Fruit fly (Drosophila melanogaster): ENCODE results near the gene CG15646.

CG15646 gene

DNA sequence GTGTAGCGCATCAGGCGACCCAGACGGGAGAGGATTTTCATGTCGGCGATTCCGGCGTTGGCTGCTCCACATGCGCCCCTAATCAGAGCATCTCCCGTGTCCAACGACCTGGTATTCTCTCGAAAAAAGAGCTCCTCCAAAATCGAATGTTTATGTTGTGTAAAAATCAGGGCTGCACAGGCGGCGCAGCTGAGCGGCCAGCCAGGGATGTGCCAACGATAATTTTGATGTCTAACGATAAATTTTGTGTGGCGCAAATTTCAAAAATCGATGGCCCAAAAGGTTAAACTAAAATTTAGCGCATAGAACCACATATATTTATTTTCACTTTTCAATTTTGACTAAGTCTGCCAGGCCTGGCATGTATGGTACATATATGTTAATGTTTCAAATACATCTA is 30.2 kb upstream of the CG15646 start, which contains the start of gene CG9240:
Gene CG9240 (minus strand): TSS at position 213 of the 400 bp plus-strand sequence.
- TF ChIP-seq rgr (GFP tag; optimal IDR thresholded peaks at IDR 0.05): peak; percentile 48
- TF ChIP-seq N (GFP tag; optimal IDR thresholded peaks at IDR 0.05): no peak

DNA sequence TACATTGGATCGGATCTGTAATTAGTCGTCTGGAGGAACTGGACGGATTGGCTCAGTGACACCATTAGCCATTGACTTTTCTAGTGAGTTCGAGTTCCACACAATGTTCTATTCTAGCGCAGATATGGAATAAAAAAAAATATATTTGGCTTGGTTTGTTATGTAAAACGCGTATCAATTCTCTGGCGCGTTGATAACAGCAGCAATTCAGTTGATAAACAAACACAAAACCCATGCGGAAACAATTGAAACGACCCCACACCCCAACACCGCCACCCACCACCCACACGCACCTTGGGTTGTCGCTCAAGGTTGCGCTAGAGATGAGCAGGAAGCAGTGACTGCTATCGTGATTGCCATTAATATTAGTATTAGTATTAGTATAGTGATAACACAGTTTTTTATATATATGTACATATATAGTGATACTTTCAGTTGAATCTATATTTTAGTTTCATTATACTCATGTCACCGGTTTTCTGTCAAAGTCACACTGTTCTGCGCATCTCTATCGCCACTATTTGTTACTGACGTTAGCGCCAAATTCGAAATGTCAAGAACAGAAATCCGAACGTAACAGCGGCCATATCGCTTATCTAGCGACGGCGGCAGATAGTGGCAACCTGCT is 26.9 kb upstream of the CG15646 start:
- TF ChIP-seq pan (optimal IDR thresholded peaks at IDR 0.05) (no peak), rgr (GFP tag; optimal IDR thresholded peaks at IDR 0.05) (peak; percentile 92), sage (GFP tag; optimal IDR thresholded peaks at IDR 0.05) (peak; percentile 74), Myc (optimal IDR thresholded peaks at IDR 0.05) (peak; percentile 59), brk (GFP tag; optimal IDR thresholded peaks at IDR 0.05) (no peak), br (GFP tag; optimal IDR thresholded peaks at IDR 0.05) (peak; percentile 70), Hnf4 (GFP tag; optimal IDR thresholded peaks at IDR 0.05) (peak; percentile 71), OdsH (GFP tag; optimal IDR thresholded peaks at IDR 0.05) (peak; percentile 84), Sp1 (GFP tag; optimal IDR thresholded peaks at IDR 0.05) (peak; percentile 88), Vsx2 (GFP tag; optimal IDR thresholded peaks at IDR 0.05; ENCODE audit: partially characterized antibody) (no peak), foxo (GFP tag; optimal IDR thresholded peaks at IDR 0.05) (peak in 1 of 2 experiments; percentile 95), dmrt93B (GFP tag; optimal IDR thresholded peaks at IDR 0.05) (peak; percentile 85), CrebA (GFP tag; optimal IDR thresholded peaks at IDR 0.05; ENCODE audit: borderline replicate concordance) (no peak), h (GFP tag; optimal IDR thresholded peaks at IDR 0.05) (peak; percentile 90), CG9705 (GFP tag; optimal IDR thresholded peaks at IDR 0.05) (peak; percentile 70), psq (GFP tag; optimal IDR thresholded peaks at IDR 0.05) (peak; percentile 73), CG32264 (GFP tag; optimal IDR thresholded peaks at IDR 0.05) (peak; percentile 20), Rel (GFP tag; optimal IDR thresholded peaks at IDR 0.05) (peak; percentile 69), Rel (tag; optimal IDR thresholded peaks at IDR 0.05) (peak; percentile 43), fru (GFP tag; optimal IDR thresholded peaks at IDR 0.05) (peak; percentile 87), ey (GFP tag; optimal IDR thresholded peaks at IDR 0.05) (peak; percentile 61), Jra (GFP tag; optimal IDR thresholded peaks at IDR 0.05) (peak; percentile 49), woc (GFP tag; optimal IDR thresholded peaks at IDR 0.05) (peak; percentile 33), Hr83 (GFP tag; optimal IDR thresholded peaks at IDR 0.05; ENCODE audit: poor library complexity, severe bottlenecking) (no peak), HLH106 (tag; optimal IDR thresholded peaks at IDR 0.05) (peak; percentile 88), sv (GFP tag; optimal IDR thresholded peaks at IDR 0.05) (peak; percentile 77)

DNA sequence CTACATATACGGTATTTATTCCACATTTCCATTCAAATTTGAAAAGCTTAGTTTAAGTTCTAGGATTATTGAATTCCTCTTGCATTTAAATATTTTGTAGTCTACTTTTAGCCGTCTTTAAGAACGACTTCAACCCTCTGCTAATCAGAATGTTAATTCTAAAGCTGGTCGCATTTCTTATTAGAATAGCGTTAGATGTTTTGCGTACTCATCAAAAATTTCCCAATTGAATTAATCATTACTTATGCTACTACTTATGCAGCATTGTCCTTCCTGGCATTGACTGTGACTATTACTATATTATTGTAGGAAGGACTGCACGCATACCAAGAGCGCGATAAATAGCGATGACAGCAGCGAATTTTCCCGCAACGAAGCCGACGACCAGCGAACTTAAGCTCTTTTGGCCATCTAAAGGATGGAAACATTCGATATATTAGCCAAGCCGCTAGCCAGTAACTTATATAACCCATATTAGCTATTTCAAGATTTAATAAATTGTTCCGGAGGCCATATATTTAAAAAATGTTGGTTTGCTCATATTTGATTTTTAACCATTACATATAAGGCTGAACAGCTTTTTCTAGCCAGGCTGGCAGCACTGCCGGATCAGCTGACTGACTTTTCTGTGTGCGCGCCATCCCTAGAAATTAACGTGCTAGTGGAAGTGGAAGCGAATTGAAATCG is 26.2 kb upstream of the CG15646 start, which contains the start of gene CG8128:
Gene CG8128 (plus strand): TSS at position 641 of the 687 bp plus-strand sequence.
- TF ChIP-seq brk (GFP tag; optimal IDR thresholded peaks at IDR 0.05) (no peak), Hr83 (GFP tag; optimal IDR thresholded peaks at IDR 0.05; ENCODE audit: poor library complexity, severe bottlenecking) (no peak), dmrt93B (GFP tag; optimal IDR thresholded peaks at IDR 0.05) (no peak), HLH106 (tag; optimal IDR thresholded peaks at IDR 0.05) (peak; percentile 31), Jra (GFP tag; optimal IDR thresholded peaks at IDR 0.05) (no peak), Hr78 (GFP tag; optimal IDR thresholded peaks at IDR 0.05) (no peak), Dfd (GFP tag; optimal IDR thresholded peaks at IDR 0.05) (no peak), pan (optimal IDR thresholded peaks at IDR 0.05) (no peak), Abd-B (GFP tag; optimal IDR thresholded peaks at IDR 0.05) (no peak), woc (GFP tag; optimal IDR thresholded peaks at IDR 0.05) (peak; percentile 55), fru (GFP tag; optimal IDR thresholded peaks at IDR 0.05) (no peak), ey (GFP tag; optimal IDR thresholded peaks at IDR 0.05) (peak; percentile 14), OdsH (GFP tag; optimal IDR thresholded peaks at IDR 0.05) (no peak), lola (GFP tag; optimal IDR thresholded peaks at IDR 0.05) (no peak), rgr (GFP tag; optimal IDR thresholded peaks at IDR 0.05) (no peak), sv (GFP tag; optimal IDR thresholded peaks at IDR 0.05) (no peak), Myc (optimal IDR thresholded peaks at IDR 0.05) (peak; percentile 93)

DNA sequence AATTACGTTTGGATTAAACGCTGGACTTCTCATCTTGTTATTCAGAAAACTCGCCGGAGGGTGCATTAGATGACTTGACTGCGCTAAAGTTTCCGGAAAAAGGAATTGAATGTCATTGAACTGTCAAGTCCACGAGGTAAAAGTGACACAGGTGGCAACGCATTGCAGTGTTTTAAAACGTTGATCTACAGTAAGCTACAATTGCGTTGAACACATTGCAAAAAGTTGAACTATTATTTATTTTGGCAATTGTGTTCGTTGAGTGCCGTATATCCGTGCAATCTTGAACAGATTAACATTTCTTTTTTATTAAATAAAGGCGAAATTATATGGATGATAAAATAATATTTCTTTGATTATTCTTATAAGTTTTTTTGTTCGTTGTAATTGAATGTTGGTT is 17.9 kb upstream of the CG15646 start, which contains the start of gene CG15599:
Gene CG15599 (minus strand): TSS at position 101 of the 400 bp plus-strand sequence.
- TF ChIP-seq Mio (GFP tag; optimal IDR thresholded peaks at IDR 0.05) (no peak), foxo (GFP tag; optimal IDR thresholded peaks at IDR 0.05) (no peak), psq (GFP tag; optimal IDR thresholded peaks at IDR 0.05) (no peak), dmrt93B (GFP tag; optimal IDR thresholded peaks at IDR 0.05) (no peak), Dif (GFP tag; optimal IDR thresholded peaks at IDR 0.05; ENCODE audit: partially characterized antibody) (no peak), fru (GFP tag; optimal IDR thresholded peaks at IDR 0.05) (no peak), woc (GFP tag; optimal IDR thresholded peaks at IDR 0.05) (no peak), br (GFP tag; optimal IDR thresholded peaks at IDR 0.05) (no peak)

All from whole organism, wandering third instar larva.